Fruit fly (Drosophila melanogaster): ENCODE measurements around the gene Smr.

Smr gene

DNA sequence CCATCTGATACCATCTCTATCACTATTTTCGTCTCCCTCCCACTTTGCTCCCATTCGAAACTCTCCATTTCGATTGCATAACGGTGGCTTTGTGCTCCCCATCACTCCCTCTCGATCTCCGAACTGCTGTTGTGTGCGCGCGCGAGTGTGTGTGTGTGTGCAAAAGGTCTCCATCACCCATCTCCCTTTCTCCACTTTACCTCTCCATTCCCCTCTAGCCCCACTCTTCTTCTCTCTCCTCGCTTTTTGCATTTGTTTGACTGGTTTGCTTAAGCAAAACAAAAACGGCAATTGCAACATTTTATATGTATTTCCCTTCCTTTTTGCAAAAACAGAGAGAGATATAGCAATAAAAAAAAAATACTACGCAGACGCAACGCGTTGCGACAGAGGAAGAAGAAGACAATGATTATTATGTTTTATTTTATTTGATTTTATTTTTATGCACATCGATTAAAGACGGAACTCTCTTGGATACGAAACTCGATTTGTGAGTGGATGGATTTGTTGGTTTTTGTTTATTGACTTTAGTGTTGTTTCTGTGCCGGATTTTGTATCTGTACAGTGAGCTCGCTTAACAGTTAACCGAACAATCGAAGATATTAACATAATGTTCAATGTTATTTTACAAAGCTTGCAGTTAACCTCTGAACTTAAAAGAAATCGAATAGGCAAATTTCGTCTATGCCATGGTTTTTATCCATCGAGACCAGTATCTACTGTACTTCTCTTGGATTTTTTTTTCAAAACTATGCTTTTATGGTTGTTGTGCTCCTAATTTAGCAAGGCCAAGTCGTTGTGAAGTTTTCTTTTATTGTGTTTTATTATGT is 72.5 kb downstream of the Smr start (continued):
- peak; percentile 70 for TF ChIP-seq CG17568 (GFP tag; optimal IDR thresholded peaks at IDR 0.05)
- peak; percentile 45 for TF ChIP-seq mirr (GFP tag; optimal IDR thresholded peaks at IDR 0.05)
- no peak for TF ChIP-seq Doc3 (GFP tag; IDR thresholded peaks at IDR 0.05; ENCODE audit: partially characterized antibody)
- peak; percentile 70 for TF ChIP-seq Ptx1 (GFP tag; IDR thresholded peaks at IDR 0.05)
- TF ChIP-seq hkb (optimal IDR thresholded peaks at IDR 0.05) = no peak
- peak; percentile 57 for TF ChIP-seq hkb (GFP tag; IDR thresholded peaks at IDR 0.05)
- peak; percentile 48 for TF ChIP-seq CG11723 (GFP tag; optimal IDR thresholded peaks at IDR 0.05)
- TF ChIP-seq btn (GFP tag; optimal IDR thresholded peaks at IDR 0.05) = no peak
- peak; percentile 27; the same call in 1 of the 3 replicates for TF ChIP-seq otp (GFP tag; IDR thresholded peaks at IDR 0.05)
- no peak for TF ChIP-seq sima (GFP tag; optimal IDR thresholded peaks at IDR 0.05)
- TF ChIP-seq CG1603 (tag; optimal IDR thresholded peaks at IDR 0.05) = peak; percentile 73
- TF ChIP-seq CG3995 (GFP tag; optimal IDR thresholded peaks at IDR 0.05) = peak; percentile 45
- peak; percentile 42 for TF ChIP-seq CG13775 (GFP tag; optimal IDR thresholded peaks at IDR 0.05)
- peak; percentile 78 for TF ChIP-seq gem (tag; optimal IDR thresholded peaks at IDR 0.05)
- peak; percentile 75 for TF ChIP-seq CG17385 (GFP tag; optimal IDR thresholded peaks at IDR 0.05)
- no peak for TF ChIP-seq fd64A (GFP tag; optimal IDR thresholded peaks at IDR 0.05)
- TF ChIP-seq CG6791 (GFP tag; IDR thresholded peaks at IDR 0.05; ENCODE audit: partially characterized antibody) = no peak
- peak; percentile 95 for TF ChIP-seq grau (tag; optimal IDR thresholded peaks at IDR 0.05)
- TF ChIP-seq CG9727 (GFP tag; optimal IDR thresholded peaks at IDR 0.05) = peak; percentile 34
- TF ChIP-seq ewg (GFP tag; optimal IDR thresholded peaks at IDR 0.05) = peak; percentile 10
- TF ChIP-seq BtbVII (GFP tag; optimal IDR thresholded peaks at IDR 0.05) = peak; percentile 65
- TF ChIP-seq nerfin-1 (tag; optimal IDR thresholded peaks at IDR 0.05) = peak; percentile 52
- TF ChIP-seq CG13424 (tag; optimal IDR thresholded peaks at IDR 0.05) = peak; percentile 73
- TF ChIP-seq CG8290 (GFP tag; optimal IDR thresholded peaks at IDR 0.05) = no peak
- peak in 1 of 2 experiments; percentile 93 for TF ChIP-seq CG8290 (tag; optimal IDR thresholded peaks at IDR 0.05)
- TF ChIP-seq CG30020 (tag; optimal IDR thresholded peaks at IDR 0.05) = no peak
- peak; percentile 41 for TF ChIP-seq CG8388 (GFP tag; optimal IDR thresholded peaks at IDR 0.05)
- TF ChIP-seq sob (GFP tag; IDR thresholded peaks at IDR 0.05) = peak; percentile 80
- TF ChIP-seq maf-S (GFP tag; optimal IDR thresholded peaks at IDR 0.05) = peak; percentile 39
- TF ChIP-seq shn (GFP tag; optimal IDR thresholded peaks at IDR 0.05) = no peak
- TF ChIP-seq CG12104 (GFP tag; optimal IDR thresholded peaks at IDR 0.05) = no peak
- peak; percentile 70 for TF ChIP-seq Dip3 (GFP tag; optimal IDR thresholded peaks at IDR 0.05)
- peak; percentile 67 for TF ChIP-seq caup (GFP tag; optimal IDR thresholded peaks at IDR 0.05; ENCODE audit: severe bottlenecking)
- TF ChIP-seq GATAe (GFP tag; conservative IDR thresholded peaks at IDR 0.05) = no peak
- TF ChIP-seq CG16813 (GFP tag; IDR thresholded peaks at IDR 0.05; ENCODE audit: partially characterized antibody) = no peak
- peak; percentile 18 for TF ChIP-seq org-1 (GFP tag; optimal IDR thresholded peaks at IDR 0.05)
- TF ChIP-seq her (GFP tag; optimal IDR thresholded peaks at IDR 0.05) = peak; percentile 79
- TF ChIP-seq CG11504 (tag; optimal IDR thresholded peaks at IDR 0.05) = peak; percentile 77
- TF ChIP-seq row (GFP tag; IDR thresholded peaks at IDR 0.05) = peak; percentile 82
- no peak for TF ChIP-seq Ets97D (GFP tag; optimal IDR thresholded peaks at IDR 0.05)
- TF ChIP-seq gsb-n (tag; optimal IDR thresholded peaks at IDR 0.05) = peak; percentile 39
- TF ChIP-seq NK7.1 (GFP tag; optimal IDR thresholded peaks at IDR 0.05) = peak; percentile 29
- TF ChIP-seq CG17328 (GFP tag; IDR thresholded peaks at IDR 0.05) = peak; percentile 48; the same call in 1 of the 2 replicates
- peak; percentile 64 for TF ChIP-seq E2f1 (GFP tag; IDR thresholded peaks at IDR 0.05)
- peak; percentile 61 for TF ChIP-seq Oli (tag; optimal IDR thresholded peaks at IDR 0.05)
- peak; percentile 52 for TF ChIP-seq vfl (GFP tag; optimal IDR thresholded peaks at IDR 0.05)
- peak; percentile 62 for TF ChIP-seq CG11247 (GFP tag; IDR thresholded peaks at IDR 0.05)
- TF ChIP-seq bowl (GFP tag; IDR thresholded peaks at IDR 0.05) = peak; percentile 45; the same call in 1 of the 2 replicates
- peak; percentile 35 for TF ChIP-seq CG10267 (tag; optimal IDR thresholded peaks at IDR 0.05)
